Fruit fly (Drosophila melanogaster): ENCODE results near the gene Hrs.

DNA sequence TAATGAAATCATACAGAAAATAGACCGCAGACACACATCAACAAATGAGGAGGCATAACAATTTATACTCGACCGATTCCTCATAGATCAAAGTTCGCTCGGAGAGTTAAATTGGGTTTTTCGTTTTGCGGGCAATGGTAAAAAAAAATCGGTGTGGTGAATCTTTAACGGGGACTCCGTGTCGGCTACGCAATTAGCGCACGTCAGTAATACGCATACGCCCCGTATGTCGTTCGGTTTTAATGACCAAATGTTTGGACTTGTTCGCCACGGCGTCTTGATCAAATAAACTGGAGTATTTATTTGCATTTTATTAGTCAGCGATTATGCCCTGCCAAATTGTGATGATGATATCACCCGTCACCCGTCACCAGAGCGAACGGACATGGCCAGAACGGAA is 9.0 kb upstream of the Hrs start:
- TF ChIP-seq achi (GFP tag; optimal IDR thresholded peaks at IDR 0.05) (no peak), topi (GFP tag; optimal IDR thresholded peaks at IDR 0.05) (no peak), CG6854 (GFP tag; optimal IDR thresholded peaks at IDR 0.05) (no peak), CG16779 (tag; optimal IDR thresholded peaks at IDR 0.05) (no peak), CG7368 (GFP tag; optimal IDR thresholded peaks at IDR 0.05) (no peak), esn (GFP tag; optimal IDR thresholded peaks at IDR 0.05) (no peak), svp (GFP tag) (no peak)
